Fruit fly (Drosophila melanogaster): ENCODE results near the gene CG31219.

CG31219 gene

dm6 chr3R:19644094-19644900 is 6.5 kb upstream of the CG31219 start, which contains the start of gene Vha13 (continued):
- no peak for TF ChIP-seq CG6276 (GFP tag; optimal IDR thresholded peaks at IDR 0.05)
- TF ChIP-seq dac (GFP tag; optimal IDR thresholded peaks at IDR 0.05): no peak
- peak; percentile 2 for TF ChIP-seq dsx (GFP tag; optimal IDR thresholded peaks at IDR 0.05; ENCODE audit: poor library complexity, severe bottlenecking)
- TF ChIP-seq CG1621 (tag; optimal IDR thresholded peaks at IDR 0.05): peak; percentile 15
- peak; percentile 10 for TF ChIP-seq Blimp-1 (GFP tag; optimal IDR thresholded peaks at IDR 0.05)
- TF ChIP-seq Ets96B (tag; optimal IDR thresholded peaks at IDR 0.05): no peak
- no peak for TF ChIP-seq Gug (GFP tag; IDR thresholded peaks at IDR 0.05)
- peak; percentile 32 for TF ChIP-seq Smox (GFP tag; optimal IDR thresholded peaks at IDR 0.05)
- TF ChIP-seq Sox102F (GFP tag; optimal IDR thresholded peaks at IDR 0.05): peak; percentile 64
- no peak for TF ChIP-seq CG6808 (GFP tag; optimal IDR thresholded peaks at IDR 0.05)
- no peak for TF ChIP-seq Eip93F (GFP tag; optimal IDR thresholded peaks at IDR 0.05)
- TF ChIP-seq Sox15 (GFP tag; optimal IDR thresholded peaks at IDR 0.05): no peak
- TF ChIP-seq CG6792 (GFP tag; optimal IDR thresholded peaks at IDR 0.05): no peak
- peak; percentile 5 for TF ChIP-seq cyc (GFP tag; optimal IDR thresholded peaks at IDR 0.05)
- TF ChIP-seq pdm3 (GFP tag; optimal IDR thresholded peaks at IDR 0.05): no peak
- no peak for TF ChIP-seq CG15336 (GFP tag; IDR thresholded peaks at IDR 0.05)
- peak; percentile 68 for TF ChIP-seq Eip78C (GFP tag)
- TF ChIP-seq CG8632 (GFP tag; optimal IDR thresholded peaks at IDR 0.05): no peak
- TF ChIP-seq CG9139 (GFP tag; optimal IDR thresholded peaks at IDR 0.05): no peak
- TF ChIP-seq Hr4 (GFP tag; optimal IDR thresholded peaks at IDR 0.05): peak; percentile 6
- no peak for TF ChIP-seq fd59A (GFP tag; optimal IDR thresholded peaks at IDR 0.05)
- no peak for TF ChIP-seq fd85E (GFP tag; optimal IDR thresholded peaks at IDR 0.05)
- peak; percentile 28 for TF ChIP-seq achi (GFP tag; optimal IDR thresholded peaks at IDR 0.05)
- TF ChIP-seq fkh (GFP tag; optimal IDR thresholded peaks at IDR 0.05): peak; percentile 38
- TF ChIP-seq CG11294 (GFP tag; IDR thresholded peaks at IDR 0.05): no peak
- no peak for TF ChIP-seq CG32006 (GFP tag; optimal IDR thresholded peaks at IDR 0.05)

dm6 chr3R:19644901-19645204 is 6.0 kb upstream of the CG31219 start, which contains the start of gene Nup58:
Nup58 (plus strand) TSS chr3R:19645026.
- TF ChIP-seq Eip78C (GFP tag) (peak; percentile 22), Hr39 (GFP tag; optimal IDR thresholded peaks at IDR 0.05) (peak; percentile 24), lz (GFP tag; optimal IDR thresholded peaks at IDR 0.05) (peak; percentile 10), dsx (GFP tag; optimal IDR thresholded peaks at IDR 0.05; ENCODE audit: poor library complexity, severe bottlenecking) (peak; percentile 30), eg (GFP tag; IDR thresholded peaks at IDR 0.05) (0 out of 3 replicates have a peak, but pooled peaks have one; percentile 17), CG31627 (GFP tag; optimal IDR thresholded peaks at IDR 0.05) (peak; percentile 21), OdsH (GFP tag; optimal IDR thresholded peaks at IDR 0.05) (no peak), fd59A (GFP tag; optimal IDR thresholded peaks at IDR 0.05) (no peak)

- peak; percentile 37 for TF ChIP-seq CG1621 (tag; optimal IDR thresholded peaks at IDR 0.05)
- TF ChIP-seq pdm3 (GFP tag; optimal IDR thresholded peaks at IDR 0.05): peak; percentile 45
- no peak for TF ChIP-seq CG34406 (GFP tag; optimal IDR thresholded peaks at IDR 0.05)
- no peak for TF ChIP-seq CG8319 (GFP tag; optimal IDR thresholded peaks at IDR 0.05)
- TF ChIP-seq Hr39 (GFP tag; optimal IDR thresholded peaks at IDR 0.05): peak; percentile 21
- TF ChIP-seq Gug (GFP tag; IDR thresholded peaks at IDR 0.05): no peak
- TF ChIP-seq ss (GFP tag; optimal IDR thresholded peaks at IDR 0.05): peak in 1 of 2 experiments; percentile 5
- peak; percentile 80 for TF ChIP-seq fkh (GFP tag; optimal IDR thresholded peaks at IDR 0.05)
- TF ChIP-seq topi (GFP tag; optimal IDR thresholded peaks at IDR 0.05): peak; percentile 38
- no peak for TF ChIP-seq CG15336 (GFP tag; IDR thresholded peaks at IDR 0.05)
- peak; percentile 64 for TF ChIP-seq Eip78C (GFP tag)
- no peak for TF ChIP-seq fd85E (GFP tag; optimal IDR thresholded peaks at IDR 0.05)
- TF ChIP-seq achi (GFP tag; optimal IDR thresholded peaks at IDR 0.05): peak; percentile 88
- TF ChIP-seq Met (GFP tag; optimal IDR thresholded peaks at IDR 0.05): peak; percentile 36
- TF ChIP-seq esn (GFP tag; optimal IDR thresholded peaks at IDR 0.05): peak; percentile 37
These were observed 2.4 kb upstream of the CG31219 start, which contains the start of the genes CG6195 and CG31220 for dm6 chr3R:19648289-19648916. CG6195 (minus strand) TSS chr3R:19648410. CG31220 (plus strand) TSS chr3R:19648487.
